Fruit fly (Drosophila melanogaster) whole organism, prepupa: ENCODE data around the gene wrd.

Experiments used
- CG10631 ChIP-seq: fragments of 200-800 bp; sonication (Bioruptor generic); optimal IDR thresholded peaks from 2 replicates; lab custom pipeline; 2016; ENCODE audit warnings: missing biosample characterization, missing genetic modification characterization
- CG10669 ChIP-seq: fragments of 200-800 bp; sonication (Bioruptor generic); optimal IDR thresholded peaks from 3 replicates; lab custom pipeline; 2018; ENCODE audit warnings: missing biosample characterization, mild to moderate bottlenecking, missing genetic modification characterization, moderate library complexity
- CG11294 ChIP-seq: fragments of 200-800 bp; sonication (Bioruptor generic); IDR thresholded peaks from 2 replicates; pipeline ENCODE4 v1.3.6; 2022; ENCODE audit warnings: missing biosample characterization, missing genetic modification characterization
- CG15336 ChIP-seq: fragments of 200-800 bp; sonication (Bioruptor generic); IDR thresholded peaks from 2 replicates; pipeline ENCODE4 v1.3.6; 2022; ENCODE audit warnings: missing biosample characterization, missing genetic modification characterization
- CG1621 ChIP-seq: fragments of 200-800 bp; sonication (Bioruptor generic); optimal IDR thresholded peaks from 3 replicates; lab custom pipeline; 2018; ENCODE audit warnings: missing biosample characterization, mild to moderate bottlenecking, missing genetic modification characterization
- CG31627 ChIP-seq: fragments of 200-800 bp; sonication (Bioruptor generic); optimal IDR thresholded peaks from 3 replicates; lab custom pipeline; 2016; ENCODE audit warnings: missing biosample characterization, missing genetic modification characterization
- CG32006 ChIP-seq: fragments of 200-800 bp; sonication (Bioruptor generic); optimal IDR thresholded peaks from 3 replicates; lab custom pipeline; 2017; ENCODE audit warnings: missing biosample characterization, mild to moderate bottlenecking, missing genetic modification characterization
- CG34406 ChIP-seq: fragments of 200-800 bp; sonication (Bioruptor generic); optimal IDR thresholded peaks from 3 replicates; lab custom pipeline; 2016; ENCODE audit warnings: missing biosample characterization, missing genetic modification characterization
- CG3919 ChIP-seq: fragments of 200-800 bp; sonication (Bioruptor generic); optimal IDR thresholded peaks from 3 replicates; lab custom pipeline; 2016; ENCODE audit warnings: missing biosample characterization, missing genetic modification characterization
- CG4318 ChIP-seq: fragments of 200-800 bp; sonication (Bioruptor generic); optimal IDR thresholded peaks from 3 replicates; lab custom pipeline; 2017; ENCODE audit warnings: missing biosample characterization, mild to moderate bottlenecking, missing genetic modification characterization
- CG6792 ChIP-seq: fragments of 200-800 bp; sonication (Bioruptor generic); optimal IDR thresholded peaks from 3 replicates; lab custom pipeline; 2016; ENCODE audit warnings: missing biosample characterization, missing genetic modification characterization
- CG6854 ChIP-seq: fragments of 200-800 bp; sonication (Bioruptor generic); optimal IDR thresholded peaks from 2 replicates; lab custom pipeline; 2017; ENCODE audit warnings: missing biosample characterization, mild to moderate bottlenecking, missing genetic modification characterization
- CG8119 ChIP-seq: fragments of 200-800 bp; sonication (Bioruptor generic); IDR thresholded peaks from 3 replicates; pipeline ENCODE4 v1.3.6; 2022; ENCODE audit warnings: missing biosample characterization, missing genetic modification characterization
- CG8632 ChIP-seq: fragments of 200-800 bp; sonication (Bioruptor generic); optimal IDR thresholded peaks from 3 replicates; lab custom pipeline; 2016; ENCODE audit warnings: missing biosample characterization, missing genetic modification characterization
- CG9139 ChIP-seq: fragments of 200-800 bp; sonication (Bioruptor generic); optimal IDR thresholded peaks from 3 replicates; lab custom pipeline; 2017; ENCODE audit warnings: missing biosample characterization, mild to moderate bottlenecking, missing genetic modification characterization
- Eip75B ChIP-seq: fragments of 200-800 bp; sonication (Bioruptor generic); optimal IDR thresholded peaks from 3 replicates; lab custom pipeline; 2016; ENCODE audit warnings: missing biosample characterization, missing genetic modification characterization
- Eip78C ChIP-seq: fragments of 200-800 bp; sonication (Bioruptor generic); peaks from one replicate; lab custom pipeline; 2016; ENCODE audit warnings: missing biosample characterization, missing genetic modification characterization
- Eip93F ChIP-seq: fragments of 200-800 bp; sonication (Bioruptor generic); optimal IDR thresholded peaks from 2 replicates; lab custom pipeline; 2016; ENCODE audit warnings: missing biosample characterization, mild to moderate bottlenecking, missing genetic modification characterization
- Ets96B ChIP-seq: fragments of 200-800 bp; optimal IDR thresholded peaks from 2 replicates; lab custom pipeline; 2019; ENCODE audit warnings: missing biosample characterization, mild to moderate bottlenecking, missing genetic modification characterization, moderate library complexity
- Gug ChIP-seq: fragments of 200-800 bp; sonication (Bioruptor generic); IDR thresholded peaks from 2 replicates; pipeline ENCODE4 v1.3.6; 2022; ENCODE audit warnings: missing biosample characterization, missing genetic modification characterization
- Lpt ChIP-seq: fragments of 200-800 bp; sonication (Bioruptor generic); optimal IDR thresholded peaks from 3 replicates; lab custom pipeline; 2016; ENCODE audit warnings: missing biosample characterization, missing genetic modification characterization
- Met ChIP-seq: fragments of 200-800 bp; sonication (Bioruptor generic); optimal IDR thresholded peaks from 3 replicates; lab custom pipeline; 2016; ENCODE audit warnings: missing biosample characterization, missing genetic modification characterization
- Smox ChIP-seq: fragments of 200-800 bp; sonication (Bioruptor generic); optimal IDR thresholded peaks from 3 replicates; lab custom pipeline; 2016; ENCODE audit warnings: missing biosample characterization, missing genetic modification characterization
- Sox102F ChIP-seq: fragments of 200-800 bp; sonication (Bioruptor generic); optimal IDR thresholded peaks from 2 replicates; lab custom pipeline; 2016; ENCODE audit warnings: missing biosample characterization, mild to moderate bottlenecking, missing genetic modification characterization
- Sox14 ChIP-seq: fragments of 200-800 bp; sonication (Bioruptor generic); optimal IDR thresholded peaks from 3 replicates; lab custom pipeline; 2016; ENCODE audit warnings: missing biosample characterization, missing genetic modification characterization
- Sox15 ChIP-seq: fragments of 200-800 bp; sonication (Bioruptor generic); optimal IDR thresholded peaks from 3 replicates; lab custom pipeline; 2016; ENCODE audit warnings: missing biosample characterization, missing genetic modification characterization
- acj6 ChIP-seq: fragments of 200-800 bp; sonication (Bioruptor generic); optimal IDR thresholded peaks from 3 replicates; lab custom pipeline; 2016; ENCODE audit warnings: missing biosample characterization, missing genetic modification characterization
- cyc ChIP-seq: fragments of 200-800 bp; sonication (Bioruptor generic); optimal IDR thresholded peaks from 3 replicates; lab custom pipeline; 2016; ENCODE audit warnings: missing biosample characterization, missing genetic modification characterization
- dac ChIP-seq: fragments of 200-800 bp; sonication (Bioruptor generic); optimal IDR thresholded peaks from 2 replicates; lab custom pipeline; 2017; ENCODE audit warnings: missing biosample characterization, mild to moderate bottlenecking, missing genetic modification characterization
- esn ChIP-seq: fragments of 200-800 bp; sonication (Bioruptor generic); optimal IDR thresholded peaks from 2 replicates; lab custom pipeline; 2016; ENCODE audit warnings: missing biosample characterization, mild to moderate bottlenecking, missing genetic modification characterization, moderate library complexity
- fd59A ChIP-seq: fragments of 200-800 bp; sonication (Bioruptor generic); optimal IDR thresholded peaks from 2 replicates; lab custom pipeline; 2017; ENCODE audit warnings: missing biosample characterization, mild to moderate bottlenecking, missing genetic modification characterization, missing genetic modification reagents
- fd85E ChIP-seq: fragments of 200-800 bp; sonication (Bioruptor generic); optimal IDR thresholded peaks from 3 replicates; lab custom pipeline; 2016; ENCODE audit warnings: missing biosample characterization, missing genetic modification characterization
- fkh ChIP-seq: fragments of 200-800 bp; sonication (Bioruptor generic); optimal IDR thresholded peaks from 3 replicates; lab custom pipeline; 2017; ENCODE audit warnings: missing biosample characterization, mild to moderate bottlenecking, missing genetic modification characterization, moderate library complexity
- net ChIP-seq: fragments of 200-800 bp; sonication (Bioruptor generic); optimal IDR thresholded peaks from 3 replicates; lab custom pipeline; 2016; ENCODE audit warnings: missing biosample characterization, missing genetic modification characterization
- pdm3 ChIP-seq: fragments of 200-800 bp; sonication (Bioruptor generic); optimal IDR thresholded peaks from 3 replicates; lab custom pipeline; 2016; ENCODE audit warnings: missing biosample characterization, missing genetic modification characterization
- salr ChIP-seq, 2 experiments: fragments of 200-800 bp; sonication (Bioruptor generic); optimal IDR thresholded peaks; 3 replicates each; lab custom pipeline; 2016 to 2018; ENCODE audit warnings: missing biosample characterization in 2 of 2, missing genetic modification characterization in 2 of 2, mild to moderate bottlenecking in 1 of 2
- spab ChIP-seq: fragments of 200-800 bp; sonication (Bioruptor generic); optimal IDR thresholded peaks from 2 replicates; lab custom pipeline; 2017; ENCODE audit warnings: missing biosample characterization, mild to moderate bottlenecking, missing genetic modification characterization, missing genetic modification reagents
- ss ChIP-seq, 2 experiments: fragments of 200-800 bp; sonication (Bioruptor generic); optimal IDR thresholded peaks; 2 replicates in 1 of 2; 3 replicates in 1 of 2; lab custom pipeline; 2017 to 2018; ENCODE audit warnings: mild to moderate bottlenecking in 2 of 2, missing biosample characterization in 2 of 2, missing genetic modification characterization in 2 of 2, moderate library complexity in 1 of 2
- svp ChIP-seq: fragments of 200-800 bp; sonication (Bioruptor generic); peaks from one replicate; lab custom pipeline; 2016; ENCODE audit warnings: missing biosample characterization, missing genetic modification characterization
- topi ChIP-seq: fragments of 200-800 bp; sonication (Bioruptor generic); optimal IDR thresholded peaks from 3 replicates; lab custom pipeline; 2016; ENCODE audit warnings: missing biosample characterization, missing genetic modification characterization
- vri ChIP-seq: fragments of 200-800 bp; sonication (Bioruptor generic); optimal IDR thresholded peaks from 3 replicates; lab custom pipeline; 2016; ENCODE audit warnings: missing biosample characterization, mild to moderate bottlenecking, missing genetic modification characterization

Gene wrd

DNA sequence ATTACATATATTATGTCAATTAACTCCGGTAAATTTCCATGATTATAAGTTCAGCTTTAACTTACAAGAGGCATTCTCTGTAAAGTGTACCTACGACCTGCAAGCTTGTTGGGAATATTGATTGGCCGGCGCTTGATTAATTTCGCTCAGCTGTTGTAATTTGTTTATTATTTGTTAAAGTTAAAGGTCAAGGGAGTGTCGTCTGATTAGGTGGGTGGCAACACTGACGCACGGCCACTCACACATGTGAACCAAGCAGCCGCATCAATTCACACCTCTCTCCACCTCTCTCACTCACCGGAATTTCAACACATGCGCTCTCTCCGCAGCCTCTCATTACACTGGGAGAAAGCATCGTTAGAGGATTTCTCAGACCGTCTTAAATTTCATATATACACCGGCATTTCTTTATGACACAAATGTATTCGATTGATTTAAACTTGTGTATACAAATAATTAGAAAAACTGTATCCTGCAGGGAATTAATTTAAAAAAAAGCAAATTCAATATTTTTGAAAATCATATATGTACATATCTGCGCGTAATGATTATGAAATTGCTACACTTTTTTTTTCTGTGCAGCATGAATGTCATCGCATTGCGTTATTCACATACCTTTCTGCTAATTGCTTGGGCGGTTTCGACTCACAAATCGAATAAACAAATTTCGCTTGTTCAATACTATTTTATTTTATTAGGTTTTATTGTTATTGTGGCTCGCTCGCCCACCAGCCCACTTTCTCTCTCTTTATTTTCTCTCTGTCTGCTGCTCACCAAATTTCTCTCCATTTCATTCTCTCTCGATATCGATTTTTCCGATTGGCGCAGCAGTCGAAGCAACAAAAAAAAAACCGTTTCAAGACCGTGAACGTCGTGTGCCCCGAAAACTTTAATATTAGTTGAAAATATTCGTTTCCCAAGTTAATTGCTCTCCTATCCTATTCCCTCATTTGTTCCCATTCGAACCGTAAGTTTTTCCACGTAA lies 4.7 kb downstream of the wrd start (continued):
- peak; percentile 67 for TF ChIP-seq dac (GFP tag; lab: Kevin White, UChicago)
- peak; percentile 26 for TF ChIP-seq CG6854 (GFP tag; lab: Kevin White, UChicago)
- peak; percentile 67 for TF ChIP-seq Ets96B (tag; lab: Kevin White, UChicago)
- TF ChIP-seq Sox14, result peak; percentile 80
- peak; percentile 85 for TF ChIP-seq esn (GFP tag; lab: Kevin White, UChicago)
- peak; percentile 83 for TF ChIP-seq topi (GFP tag; lab: Kevin White, UChicago)
- peak; percentile 77 for TF ChIP-seq Lpt
- no peak for TF ChIP-seq Eip93F (GFP tag; lab: Kevin White, UChicago)
- TF ChIP-seq CG32006 (GFP tag; lab: Kevin White, UChicago), result peak; percentile 95
- no peak for TF ChIP-seq vri
- TF ChIP-seq svp (GFP tag; lab: Kevin White, UChicago), result peak; percentile 91
- peak in 1 of 2 experiments; percentile 87 for TF ChIP-seq salr (GFP tag; optimal IDR thresholded peaks at IDR 0.05; lab: Kevin White, UChicago)
- TF ChIP-seq CG11294, result peak; percentile 58
- peak; percentile 64 for TF ChIP-seq Sox15 (GFP tag; lab: Kevin White, UChicago)
- peak; percentile 79 for TF ChIP-seq CG4318 (GFP tag; lab: Kevin White, UChicago)
- TF ChIP-seq CG9139 (GFP tag; lab: Kevin White, UChicago), result no peak
- peak; percentile 82 for TF ChIP-seq acj6 (GFP tag; lab: Kevin White, UChicago)
- TF ChIP-seq net (GFP tag; lab: Kevin White, UChicago), result peak; percentile 81
- no peak for TF ChIP-seq CG1621 (tag; lab: Kevin White, UChicago)
- TF ChIP-seq spab (GFP tag; lab: Kevin White, UChicago), result no peak
- peak; percentile 85 for TF ChIP-seq pdm3 (GFP tag; lab: Kevin White, UChicago)
- TF ChIP-seq fd59A (GFP tag; lab: Kevin White, UChicago), result peak; percentile 59
- TF ChIP-seq Sox102F (GFP tag; lab: Kevin White, UChicago), result no peak
- no peak for TF ChIP-seq CG10669 (GFP tag; lab: Kevin White, UChicago)
- peak; percentile 85 for TF ChIP-seq CG15336 (GFP tag; lab: Robert Waterston, UW)
- no peak for TF ChIP-seq Met (GFP tag; lab: Kevin White, UChicago)
- no peak for TF ChIP-seq CG3919 (GFP tag; lab: Kevin White, UChicago)
- no peak for TF ChIP-seq ss (GFP tag; optimal IDR thresholded peaks at IDR 0.05; lab: Kevin White, UChicago)
- TF ChIP-seq cyc (GFP tag; lab: Kevin White, UChicago), result peak; percentile 82
- TF ChIP-seq CG8632 (GFP tag; lab: Kevin White, UChicago), result peak; percentile 65
- TF ChIP-seq Smox (GFP tag; lab: Kevin White, UChicago), result no peak
- peak; percentile 66 for TF ChIP-seq Gug
- peak; percentile 79 for TF ChIP-seq CG31627 (GFP tag; lab: Kevin White, UChicago)
- peak; percentile 96 for TF ChIP-seq Eip78C (GFP tag; lab: Kevin White, UChicago)
- TF ChIP-seq CG8119 (GFP tag; lab: Robert Waterston, UW), result peak; percentile 89
- TF ChIP-seq CG34406, result no peak
- TF ChIP-seq Eip75B, result no peak
- TF ChIP-seq CG6792 (GFP tag; lab: Kevin White, UChicago), result peak; percentile 66
- no peak for TF ChIP-seq fkh (GFP tag; lab: Kevin White, UChicago)
- no peak for TF ChIP-seq CG10631 (GFP tag; lab: Kevin White, UChicago)
- no peak for TF ChIP-seq fd85E (GFP tag; lab: Kevin White, UChicago)
